Fruit fly (Drosophila melanogaster) whole organism, wandering third instar larva: ENCODE measurements around the gene Baldspot.

Experiments
- CrebA ChIP-seq: fragments of 200-800 bp; sonication (Bioruptor generic); optimal IDR thresholded peaks from 2 replicates; lab custom pipeline; 2016; ENCODE audit warnings: missing biosample characterization, mild to moderate bottlenecking, missing genetic modification characterization, borderline replicate concordance
- GATAd ChIP-seq: sonication (Bioruptor generic); optimal IDR thresholded peaks from 2 replicates; lab custom pipeline; 2016; ENCODE audit warnings: missing biosample characterization, missing genetic modification characterization
- Hr78 ChIP-seq: fragments of >200 bp; optimal IDR thresholded peaks from 2 replicates; lab custom pipeline; 2017; ENCODE audit warnings: missing biosample characterization, missing genetic modification characterization
- br ChIP-seq: fragments of 200-800 bp; sonication (Bioruptor generic); optimal IDR thresholded peaks from 2 replicates; lab custom pipeline; 2016; ENCODE audit warnings: missing biosample characterization, missing genetic modification characterization
- rgr ChIP-seq: fragments of 200-800 bp; sonication (Bioruptor generic); optimal IDR thresholded peaks from 3 replicates; lab custom pipeline; 2016; ENCODE audit warnings: missing biosample characterization, mild to moderate bottlenecking, missing genetic modification characterization

DNA sequence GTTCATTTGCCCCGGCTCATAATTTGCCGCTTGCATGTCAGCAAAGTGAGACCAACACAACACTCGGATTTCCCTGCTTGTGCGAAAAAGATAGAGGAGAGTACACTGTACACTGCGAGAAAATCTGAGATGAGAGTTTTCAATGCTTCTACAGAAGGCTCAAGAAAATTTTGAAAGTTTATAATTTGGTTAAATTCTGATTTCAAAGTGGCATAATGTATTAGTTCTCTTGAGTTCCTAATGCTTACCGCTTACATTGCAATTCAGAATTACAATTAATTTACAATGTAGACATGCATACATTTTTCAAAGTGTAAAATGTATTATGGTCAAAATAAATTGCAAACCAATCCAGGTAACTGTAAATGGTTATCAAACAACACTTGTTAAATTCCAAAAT, 18.5 kb downstream of the Baldspot start:
- TF ChIP-seq Hr78 (GFP tag; lab: Kevin White, UChicago) (no peak), GATAd (no peak), CrebA (GFP tag; lab: Kevin White, UChicago) (no peak), rgr (GFP tag; lab: Kevin White, UChicago) (no peak), br (no peak)
